Fruit fly (Drosophila melanogaster) whole organism, prepupa: ENCODE measurements around the gene CG14543.
A peak's percentile ranks its signal among the peaks of the same experiment; 100 is the strongest.

Experiments used
- Blimp-1 ChIP-seq: fragments of 200-800 bp; sonication (Bioruptor generic); optimal IDR thresholded peaks from 3 replicates; lab custom pipeline; 2017; ENCODE audit warnings: missing biosample characterization, missing genetic modification characterization, mild to moderate bottlenecking, moderate library complexity, missing genetic modification reagents
- CG10669 ChIP-seq: fragments of 200-800 bp; sonication (Bioruptor generic); optimal IDR thresholded peaks from 3 replicates; lab custom pipeline; 2018; ENCODE audit warnings: missing biosample characterization, mild to moderate bottlenecking, missing genetic modification characterization, moderate library complexity
- CG11294 ChIP-seq: fragments of 200-800 bp; sonication (Bioruptor generic); IDR thresholded peaks from 2 replicates; pipeline ENCODE4 v1.3.6; 2022; ENCODE audit warnings: missing biosample characterization, missing genetic modification characterization
- CG11762 ChIP-seq: fragments of 200-800 bp; sonication (Bioruptor generic); optimal IDR thresholded peaks from 3 replicates; lab custom pipeline; 2016; ENCODE audit warnings: missing biosample characterization, missing genetic modification characterization; ENCODE audit not compliant: insufficient read depth
- CG11902 ChIP-seq: fragments of 200-800 bp; sonication (Bioruptor generic); optimal IDR thresholded peaks from 3 replicates; lab custom pipeline; 2016; ENCODE audit warnings: missing biosample characterization, missing genetic modification characterization
- CG15336 ChIP-seq: fragments of 200-800 bp; sonication (Bioruptor generic); IDR thresholded peaks from 2 replicates; pipeline ENCODE4 v1.3.6; 2022; ENCODE audit warnings: missing biosample characterization, missing genetic modification characterization
- CG1621 ChIP-seq: fragments of 200-800 bp; sonication (Bioruptor generic); optimal IDR thresholded peaks from 3 replicates; lab custom pipeline; 2018; ENCODE audit warnings: missing biosample characterization, mild to moderate bottlenecking, missing genetic modification characterization
- CG16779 ChIP-seq: fragments of 200-800 bp; sonication (Bioruptor generic); optimal IDR thresholded peaks from 3 replicates; lab custom pipeline; 2017; ENCODE audit warnings: missing biosample characterization, mild to moderate bottlenecking, missing genetic modification characterization
- CG3032 ChIP-seq: fragments of 200-800 bp; optimal IDR thresholded peaks from 2 replicates; lab custom pipeline; 2019; ENCODE audit warnings: missing biosample characterization, mild to moderate bottlenecking, missing genetic modification characterization, moderate library complexity
- CG32006 ChIP-seq: fragments of 200-800 bp; sonication (Bioruptor generic); optimal IDR thresholded peaks from 3 replicates; lab custom pipeline; 2017; ENCODE audit warnings: missing biosample characterization, mild to moderate bottlenecking, missing genetic modification characterization
- CG4318 ChIP-seq: fragments of 200-800 bp; sonication (Bioruptor generic); optimal IDR thresholded peaks from 3 replicates; lab custom pipeline; 2017; ENCODE audit warnings: missing biosample characterization, mild to moderate bottlenecking, missing genetic modification characterization
- CG6163 ChIP-seq: fragments of 200-800 bp; sonication (Bioruptor generic); IDR thresholded peaks from 3 replicates; pipeline ENCODE4 v1.3.6; 2022; ENCODE audit warnings: missing biosample characterization, missing genetic modification characterization
- CG6276 ChIP-seq: fragments of 200-800 bp; sonication (Bioruptor generic); optimal IDR thresholded peaks from 2 replicates; lab custom pipeline; 2017; ENCODE audit warnings: missing biosample characterization, mild to moderate bottlenecking, missing genetic modification characterization
- CG6792 ChIP-seq: fragments of 200-800 bp; sonication (Bioruptor generic); optimal IDR thresholded peaks from 3 replicates; lab custom pipeline; 2016; ENCODE audit warnings: missing biosample characterization, missing genetic modification characterization
- CG6808 ChIP-seq: fragments of 200-800 bp; sonication (Bioruptor generic); optimal IDR thresholded peaks from 3 replicates; lab custom pipeline; 2017; ENCODE audit warnings: missing biosample characterization, missing genetic modification characterization, mild to moderate bottlenecking, moderate library complexity, missing genetic modification reagents
- CG6854 ChIP-seq: fragments of 200-800 bp; sonication (Bioruptor generic); optimal IDR thresholded peaks from 2 replicates; lab custom pipeline; 2017; ENCODE audit warnings: missing biosample characterization, mild to moderate bottlenecking, missing genetic modification characterization
- CG7368 ChIP-seq: fragments of 200-800 bp; sonication (Bioruptor generic); optimal IDR thresholded peaks from 3 replicates; lab custom pipeline; 2016; ENCODE audit warnings: missing biosample characterization, missing genetic modification characterization
- CG8632 ChIP-seq: fragments of 200-800 bp; sonication (Bioruptor generic); optimal IDR thresholded peaks from 3 replicates; lab custom pipeline; 2016; ENCODE audit warnings: missing biosample characterization, missing genetic modification characterization
- CG9139 ChIP-seq: fragments of 200-800 bp; sonication (Bioruptor generic); optimal IDR thresholded peaks from 3 replicates; lab custom pipeline; 2017; ENCODE audit warnings: missing biosample characterization, mild to moderate bottlenecking, missing genetic modification characterization
- Eip78C ChIP-seq: fragments of 200-800 bp; sonication (Bioruptor generic); peaks from one replicate; lab custom pipeline; 2016; ENCODE audit warnings: missing biosample characterization, missing genetic modification characterization
- Eip93F ChIP-seq: fragments of 200-800 bp; sonication (Bioruptor generic); optimal IDR thresholded peaks from 2 replicates; lab custom pipeline; 2016; ENCODE audit warnings: missing biosample characterization, mild to moderate bottlenecking, missing genetic modification characterization
- Gug ChIP-seq: fragments of 200-800 bp; sonication (Bioruptor generic); IDR thresholded peaks from 2 replicates; pipeline ENCODE4 v1.3.6; 2022; ENCODE audit warnings: missing biosample characterization, missing genetic modification characterization
- Hr38 ChIP-seq: sonication (Bioruptor generic); optimal IDR thresholded peaks from 2 replicates; lab custom pipeline; 2016; ENCODE audit warnings: missing biosample characterization, missing genetic modification characterization
- Hr39 ChIP-seq: fragments of 200-800 bp; sonication (Bioruptor generic); optimal IDR thresholded peaks from 2 replicates; lab custom pipeline; 2016; ENCODE audit warnings: missing biosample characterization, missing genetic modification characterization
- Lpt ChIP-seq: fragments of 200-800 bp; sonication (Bioruptor generic); optimal IDR thresholded peaks from 3 replicates; lab custom pipeline; 2016; ENCODE audit warnings: missing biosample characterization, missing genetic modification characterization
- Met ChIP-seq: fragments of 200-800 bp; sonication (Bioruptor generic); optimal IDR thresholded peaks from 3 replicates; lab custom pipeline; 2016; ENCODE audit warnings: missing biosample characterization, missing genetic modification characterization
- OdsH ChIP-seq: fragments of 200-800 bp; sonication (Bioruptor generic); optimal IDR thresholded peaks from 3 replicates; lab custom pipeline; 2016; ENCODE audit warnings: missing biosample characterization, missing genetic modification characterization
- Smox ChIP-seq: fragments of 200-800 bp; sonication (Bioruptor generic); optimal IDR thresholded peaks from 3 replicates; lab custom pipeline; 2016; ENCODE audit warnings: missing biosample characterization, missing genetic modification characterization
- Sox102F ChIP-seq: fragments of 200-800 bp; sonication (Bioruptor generic); optimal IDR thresholded peaks from 2 replicates; lab custom pipeline; 2016; ENCODE audit warnings: missing biosample characterization, mild to moderate bottlenecking, missing genetic modification characterization
- Sox14 ChIP-seq: fragments of 200-800 bp; sonication (Bioruptor generic); optimal IDR thresholded peaks from 3 replicates; lab custom pipeline; 2016; ENCODE audit warnings: missing biosample characterization, missing genetic modification characterization
- Sox15 ChIP-seq: fragments of 200-800 bp; sonication (Bioruptor generic); optimal IDR thresholded peaks from 3 replicates; lab custom pipeline; 2016; ENCODE audit warnings: missing biosample characterization, missing genetic modification characterization
- achi ChIP-seq: fragments of 200-800 bp; sonication (Bioruptor generic); optimal IDR thresholded peaks from 3 replicates; lab custom pipeline; 2016; ENCODE audit warnings: missing biosample characterization, missing genetic modification characterization
- cyc ChIP-seq: fragments of 200-800 bp; sonication (Bioruptor generic); optimal IDR thresholded peaks from 3 replicates; lab custom pipeline; 2016; ENCODE audit warnings: missing biosample characterization, missing genetic modification characterization
- dac ChIP-seq: fragments of 200-800 bp; sonication (Bioruptor generic); optimal IDR thresholded peaks from 2 replicates; lab custom pipeline; 2017; ENCODE audit warnings: missing biosample characterization, mild to moderate bottlenecking, missing genetic modification characterization
- dsx ChIP-seq: fragments of 200-800 bp; optimal IDR thresholded peaks from 3 replicates; lab custom pipeline; 2019; ENCODE audit warnings: missing biosample characterization, mild to moderate bottlenecking, missing genetic modification characterization, moderate library complexity; ENCODE audit not compliant: poor library complexity, severe bottlenecking
- eg ChIP-seq: fragments of 200-800 bp; sonication (Bioruptor generic); IDR thresholded peaks from 3 replicates; pipeline ENCODE4 v1.3.6; 2022; ENCODE audit warnings: missing biosample characterization, missing genetic modification characterization
- esn ChIP-seq: fragments of 200-800 bp; sonication (Bioruptor generic); optimal IDR thresholded peaks from 2 replicates; lab custom pipeline; 2016; ENCODE audit warnings: missing biosample characterization, mild to moderate bottlenecking, missing genetic modification characterization, moderate library complexity
- fd59A ChIP-seq: fragments of 200-800 bp; sonication (Bioruptor generic); optimal IDR thresholded peaks from 2 replicates; lab custom pipeline; 2017; ENCODE audit warnings: missing biosample characterization, mild to moderate bottlenecking, missing genetic modification characterization, missing genetic modification reagents
- fd85E ChIP-seq: fragments of 200-800 bp; sonication (Bioruptor generic); optimal IDR thresholded peaks from 3 replicates; lab custom pipeline; 2016; ENCODE audit warnings: missing biosample characterization, missing genetic modification characterization
- fkh ChIP-seq: fragments of 200-800 bp; sonication (Bioruptor generic); optimal IDR thresholded peaks from 3 replicates; lab custom pipeline; 2017; ENCODE audit warnings: missing biosample characterization, mild to moderate bottlenecking, missing genetic modification characterization, moderate library complexity
- lz ChIP-seq: fragments of 200-800 bp; sonication (Bioruptor generic); optimal IDR thresholded peaks from 3 replicates; lab custom pipeline; 2016; ENCODE audit warnings: missing biosample characterization, missing genetic modification characterization
- net ChIP-seq: fragments of 200-800 bp; sonication (Bioruptor generic); optimal IDR thresholded peaks from 3 replicates; lab custom pipeline; 2016; ENCODE audit warnings: missing biosample characterization, missing genetic modification characterization
- pdm3 ChIP-seq: fragments of 200-800 bp; sonication (Bioruptor generic); optimal IDR thresholded peaks from 3 replicates; lab custom pipeline; 2016; ENCODE audit warnings: missing biosample characterization, missing genetic modification characterization
- spab ChIP-seq: fragments of 200-800 bp; sonication (Bioruptor generic); optimal IDR thresholded peaks from 2 replicates; lab custom pipeline; 2017; ENCODE audit warnings: missing biosample characterization, mild to moderate bottlenecking, missing genetic modification characterization, missing genetic modification reagents
- ss ChIP-seq, 2 experiments: fragments of 200-800 bp; sonication (Bioruptor generic); optimal IDR thresholded peaks; 2 replicates in 1 of 2; 3 replicates in 1 of 2; lab custom pipeline; 2017 to 2018; ENCODE audit warnings: mild to moderate bottlenecking in 2 of 2, missing biosample characterization in 2 of 2, missing genetic modification characterization in 2 of 2, moderate library complexity in 1 of 2
- svp ChIP-seq: fragments of 200-800 bp; sonication (Bioruptor generic); peaks from one replicate; lab custom pipeline; 2016; ENCODE audit warnings: missing biosample characterization, missing genetic modification characterization
- vri ChIP-seq: fragments of 200-800 bp; sonication (Bioruptor generic); optimal IDR thresholded peaks from 3 replicates; lab custom pipeline; 2016; ENCODE audit warnings: missing biosample characterization, mild to moderate bottlenecking, missing genetic modification characterization

CG14543 gene

dm6 chr3R:26098502-26099210, 42.2 kb downstream of the CG14543 start, which contains the start of gene dysf (continued):
- TF ChIP-seq CG6163 (GFP tag; lab: Robert Waterston, UW) (peak; percentile 18; the same call in 1 of the 3 replicates), Hr38 (no peak), CG11902 (GFP tag; lab: Kevin White, UChicago) (peak; percentile 44), Gug (no peak), Sox14 (no peak), CG6792 (GFP tag; lab: Kevin White, UChicago) (peak; percentile 70), achi (peak; percentile 78), CG3032 (tag; lab: Kevin White, UChicago) (peak; percentile 87), svp (GFP tag; lab: Kevin White, UChicago) (peak; percentile 69), Hr39 (peak; percentile 27), dsx (peak; percentile 76), CG6854 (GFP tag; lab: Kevin White, UChicago) (no peak), CG4318 (GFP tag; lab: Kevin White, UChicago) (peak; percentile 77), CG7368 (GFP tag; lab: Kevin White, UChicago) (peak; percentile 48), CG32006 (peak; percentile 90), net (GFP tag; lab: Kevin White, UChicago) (peak; percentile 23), esn (peak; percentile 72), eg (GFP tag; lab: Robert Waterston, UW) (peak; percentile 44; the same call in 2 of the 3 replicates), CG6808 (GFP tag; lab: Kevin White, UChicago) (peak; percentile 77), fkh (GFP tag; lab: Kevin White, UChicago) (no peak), Lpt (peak; percentile 61), CG11294 (GFP tag; lab: Robert Waterston, UW) (peak; percentile 39; the same call in 1 of the 2 replicates), CG1621 (tag; lab: Kevin White, UChicago) (peak; percentile 31), fd59A (peak; percentile 41), cyc (GFP tag; lab: Kevin White, UChicago) (peak; percentile 50), CG10669 (peak; percentile 54), CG6276 (GFP tag; lab: Kevin White, UChicago) (peak; percentile 71), dac (no peak), Smox (GFP tag; lab: Kevin White, UChicago) (peak; percentile 50), CG16779 (tag; lab: Kevin White, UChicago) (peak; percentile 37)

dm6 chr3R:26099238-26099637, 42.8 kb downstream of the CG14543 start:
- TF ChIP-seq CG11902 (GFP tag; lab: Kevin White, UChicago) (no peak), Blimp-1 (GFP tag; lab: Kevin White, UChicago) (no peak), Met (peak; percentile 10), CG7368 (GFP tag; lab: Kevin White, UChicago) (no peak), CG15336 (GFP tag; lab: Robert Waterston, UW) (no peak), Hr38 (no peak), vri (peak; percentile 6), CG10669 (no peak), lz (GFP tag; lab: Kevin White, UChicago) (no peak), CG6792 (GFP tag; lab: Kevin White, UChicago) (no peak), Sox15 (GFP tag; lab: Kevin White, UChicago) (no peak), CG16779 (tag; lab: Kevin White, UChicago) (no peak), OdsH (GFP tag; lab: Kevin White, UChicago) (no peak), Sox102F (GFP tag; lab: Kevin White, UChicago) (peak; percentile 21), achi (no peak), Eip93F (GFP tag; lab: Kevin White, UChicago) (no peak), fd59A (no peak), CG9139 (GFP tag; lab: Kevin White, UChicago) (no peak), CG1621 (tag; lab: Kevin White, UChicago) (no peak), CG8632 (GFP tag; lab: Kevin White, UChicago) (no peak), Gug (no peak), dsx (no peak), Eip78C (GFP tag; lab: Kevin White, UChicago) (no peak), dac (no peak), fd85E (GFP tag; lab: Kevin White, UChicago) (no peak), CG11762 (GFP tag; lab: Kevin White, UChicago) (no peak), Hr39 (no peak), pdm3 (GFP tag; lab: Kevin White, UChicago) (no peak), ss (GFP tag; optimal IDR thresholded peaks at IDR 0.05; lab: Kevin White, UChicago) (no peak), CG6854 (GFP tag; lab: Kevin White, UChicago) (no peak), fkh (GFP tag; lab: Kevin White, UChicago) (peak; percentile 85), cyc (GFP tag; lab: Kevin White, UChicago) (no peak), spab (GFP tag; lab: Kevin White, UChicago) (no peak), svp (GFP tag; lab: Kevin White, UChicago) (no peak), eg (GFP tag; lab: Robert Waterston, UW) (peak; percentile 10; the same call in 1 of the 3 replicates)
